Worm (Caenorhabditis elegans): ENCODE measurements around the gene T14B4.1.

T14B4.1 gene

DNA sequence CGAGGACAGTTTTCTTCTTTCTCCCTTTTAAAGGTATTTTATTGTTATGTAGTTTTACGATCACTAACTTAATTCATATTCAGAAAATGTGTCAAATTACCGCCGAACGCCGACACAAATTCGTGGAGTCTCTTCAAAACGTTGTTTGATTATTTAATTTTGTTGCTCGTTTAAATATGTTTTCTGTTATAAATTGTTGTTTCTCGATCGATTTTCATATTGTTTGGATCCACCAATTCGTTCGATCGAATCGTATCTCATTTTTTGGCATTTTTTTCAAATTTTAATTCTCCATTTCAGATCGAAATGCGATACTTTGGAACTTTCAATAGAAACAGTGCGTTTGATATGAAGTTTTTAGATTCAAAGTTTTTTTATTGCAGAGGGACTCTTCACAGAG lies 5.9 kb downstream of the T14B4.1 start, which contains the start of gene F41G3.6:
F41G3.6 (plus strand) TSS at position 301 of the 400 bp plus-strand sequence.
- TF ChIP-seq mdl-1 (tag; optimal IDR thresholded peaks at IDR 0.05) (no peak), zag-1 (tag; optimal IDR thresholded peaks at IDR 0.05) (no peak), ztf-11 (tag; optimal IDR thresholded peaks at IDR 0.05) (no peak), fkh-2 (tag; optimal IDR thresholded peaks at IDR 0.05) (no peak), ceh-9 (tag; optimal IDR thresholded peaks at IDR 0.05) (no peak), aly-2 (tag; optimal IDR thresholded peaks at IDR 0.05) (no peak), unc-39 (tag; optimal IDR thresholded peaks at IDR 0.05) (no peak), egl-5 (tag; optimal IDR thresholded peaks at IDR 0.05) (no peak), elt-3 (tag; optimal IDR thresholded peaks at IDR 0.05) (no peak), nhr-237 (tag; optimal IDR thresholded peaks at IDR 0.05) (no peak), pha-4 (tag; optimal IDR thresholded peaks at IDR 0.05) (no peak), pqm-1 (tag; optimal IDR thresholded peaks at IDR 0.05) (no peak), snpc-4 (tag; optimal IDR thresholded peaks at IDR 0.05) (no peak), nhr-25 (tag; optimal IDR thresholded peaks at IDR 0.05) (no peak), nhr-23 (tag; optimal IDR thresholded peaks at IDR 0.05) (no peak), ceh-28 (tag; optimal IDR thresholded peaks at IDR 0.05) (no peak)

DNA sequence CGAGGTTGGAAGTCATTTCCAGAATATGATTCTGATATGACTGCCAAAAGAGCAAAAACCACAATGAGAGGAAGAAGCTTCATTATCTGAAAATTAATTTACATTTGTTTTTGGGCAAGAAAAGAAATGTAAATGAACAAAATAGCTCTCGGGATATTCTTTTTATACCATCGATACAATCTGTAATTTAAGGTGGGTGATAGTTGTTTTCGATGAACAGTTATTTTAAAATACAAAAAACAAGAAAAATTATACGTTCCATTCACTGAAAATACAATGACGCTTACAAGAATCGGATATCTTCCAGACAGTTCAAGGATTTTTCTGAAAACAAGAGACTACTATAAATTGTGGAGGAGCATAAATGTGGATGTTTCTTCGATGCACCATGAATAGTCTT lies 7.9 kb downstream of the T14B4.1 start, which contains the start of gene ins-15:
ins-15 (minus strand) TSS at position 101 of the 400 bp plus-strand sequence.
- TF ChIP-seq nhr-12 (tag; optimal IDR thresholded peaks at IDR 0.05) = no peak

DNA sequence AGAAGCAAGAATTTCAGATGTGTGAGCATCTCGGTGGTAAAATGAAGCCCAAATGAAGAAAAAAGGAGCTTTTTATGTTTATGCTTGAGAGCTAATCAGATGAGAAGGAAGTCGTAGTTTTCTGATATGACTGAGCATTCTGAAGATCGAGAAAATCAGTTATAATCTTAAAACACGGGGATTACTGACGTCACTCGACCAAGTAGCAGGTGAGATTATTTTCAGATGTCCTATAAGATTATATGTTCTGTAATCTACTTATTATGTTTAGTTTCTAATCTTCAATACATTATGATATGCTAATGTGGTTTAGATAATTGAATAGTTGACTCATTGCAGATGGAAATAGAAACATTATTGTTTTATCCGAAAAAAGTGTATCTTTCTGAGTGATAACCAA lies 9.1 kb downstream of the T14B4.1 start, which contains the start of gene ins-14:
ins-14 (minus strand) TSS at position 32 of the 400 bp plus-strand sequence.
- TF ChIP-seq egl-27 (tag; optimal IDR thresholded peaks at IDR 0.05) (no peak), snpc-4 (tag; optimal IDR thresholded peaks at IDR 0.05) (no peak), lin-15B (tag; optimal IDR thresholded peaks at IDR 0.05) (no peak), nhr-77 (tag; optimal IDR thresholded peaks at IDR 0.05) (no peak), ceh-82 (tag; optimal IDR thresholded peaks at IDR 0.05) (no peak), elt-2 (tag; optimal IDR thresholded peaks at IDR 0.05) (no peak), egl-5 (tag; optimal IDR thresholded peaks at IDR 0.05) (no peak), ztf-4 (tag; optimal IDR thresholded peaks at IDR 0.05) (no peak), jun-1 (tag; optimal IDR thresholded peaks at IDR 0.05) (no peak), zag-1 (tag; optimal IDR thresholded peaks at IDR 0.05) (no peak), lin-39 (tag; optimal IDR thresholded peaks at IDR 0.05) (no peak), eor-1 (tag; optimal IDR thresholded peaks at IDR 0.05) (no peak)

DNA sequence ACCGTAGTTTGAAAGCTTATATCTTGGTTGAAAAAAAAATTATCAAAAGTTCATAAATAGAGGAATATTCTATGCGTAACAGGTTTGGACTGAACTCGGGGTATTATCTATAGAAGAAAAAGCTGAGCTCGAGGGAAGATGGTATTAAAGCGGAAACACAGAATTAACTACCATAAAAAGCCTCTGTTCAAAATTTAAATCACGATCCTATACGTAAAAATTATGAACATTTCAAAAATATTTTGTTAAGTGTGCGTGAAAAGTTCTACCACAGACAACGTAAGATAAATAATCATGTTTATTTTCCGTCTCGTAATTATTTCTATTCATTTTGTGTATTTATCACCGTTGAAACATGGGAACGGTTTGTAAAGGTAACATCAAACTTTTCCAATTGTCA lies 9.7 kb downstream of the T14B4.1 start, which contains the start of gene F41G3.5:
F41G3.5 (plus strand) TSS at position 301 of the 400 bp plus-strand sequence.
- no peak for TF ChIP-seq ceh-28 (tag; optimal IDR thresholded peaks at IDR 0.05)
- TF ChIP-seq jun-1 (tag; optimal IDR thresholded peaks at IDR 0.05) = no peak
- TF ChIP-seq nhr-67 (tag; optimal IDR thresholded peaks at IDR 0.05) = no peak
- no peak for TF ChIP-seq ama-1 (optimal IDR thresholded peaks at IDR 0.05)
- TF ChIP-seq skn-1 (tag; optimal IDR thresholded peaks at IDR 0.05) = no peak
- TF ChIP-seq mml-1 (tag; optimal IDR thresholded peaks at IDR 0.05) = no peak
- no peak for TF ChIP-seq daf-12 (tag; optimal IDR thresholded peaks at IDR 0.05)
- TF ChIP-seq zag-1 (tag; optimal IDR thresholded peaks at IDR 0.05) = no peak
- TF ChIP-seq ZK546.5 (tag; optimal IDR thresholded peaks at IDR 0.05) = no peak
- TF ChIP-seq mdl-1 (tag; optimal IDR thresholded peaks at IDR 0.05) = no peak

DNA sequence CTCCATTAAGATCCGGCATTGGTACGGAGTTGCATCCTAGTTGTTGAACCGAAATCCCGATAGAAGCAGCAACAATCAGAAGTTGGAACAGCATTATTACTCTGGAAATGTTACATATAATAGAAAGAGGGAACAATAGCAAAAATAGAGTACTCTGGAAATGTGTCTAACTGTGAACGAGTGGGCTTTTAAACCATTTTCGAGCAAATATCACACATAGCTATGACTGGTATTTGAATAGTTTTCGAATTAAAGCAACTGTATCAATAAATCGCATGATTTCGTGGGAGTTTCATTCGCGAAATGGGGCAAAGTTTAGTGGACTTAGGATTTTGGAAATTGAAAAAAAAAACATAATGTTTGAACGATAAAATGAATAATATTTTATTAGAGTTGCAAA lies 12.7 kb downstream of the T14B4.1 start, which contains the start of gene F41G3.10:
F41G3.10 (minus strand) TSS at position 101 of the 400 bp plus-strand sequence.
- no peak for TF ChIP-seq jun-1 (tag; optimal IDR thresholded peaks at IDR 0.05)
- TF ChIP-seq elt-1 (tag; optimal IDR thresholded peaks at IDR 0.05) = no peak
- TF ChIP-seq nhr-67 (tag; optimal IDR thresholded peaks at IDR 0.05) = no peak
- TF ChIP-seq nhr-23 (tag; optimal IDR thresholded peaks at IDR 0.05) = no peak
- no peak for TF ChIP-seq nhr-25 (tag; optimal IDR thresholded peaks at IDR 0.05)
- no peak for TF ChIP-seq mml-1 (tag; optimal IDR thresholded peaks at IDR 0.05)
- no peak for TF ChIP-seq lin-39 (tag; optimal IDR thresholded peaks at IDR 0.05)
- no peak for TF ChIP-seq sea-2 (GFP tag; optimal IDR thresholded peaks at IDR 0.05)
- TF ChIP-seq lin-15B (tag; optimal IDR thresholded peaks at IDR 0.05) = no peak
- TF ChIP-seq nhr-76 (tag; optimal IDR thresholded peaks at IDR 0.05) = no peak
- TF ChIP-seq nhr-43 (tag; optimal IDR thresholded peaks at IDR 0.05; ENCODE audit: poor library complexity, severe bottlenecking) = no peak
- no peak for TF ChIP-seq ZK546.5 (tag; optimal IDR thresholded peaks at IDR 0.05)
- TF ChIP-seq ceh-16 (tag; optimal IDR thresholded peaks at IDR 0.05) = no peak
- no peak for TF ChIP-seq hmg-11 (tag; optimal IDR thresholded peaks at IDR 0.05)
- TF ChIP-seq ama-1 (optimal IDR thresholded peaks at IDR 0.05) = no peak
- TF ChIP-seq ceh-82 (tag; optimal IDR thresholded peaks at IDR 0.05) = no peak

All from whole organism, L3 larva.